Worm (Caenorhabditis elegans) whole organism, L4 larva: ENCODE data around the gene F16B4.6.

Source experiments
- F26F4.8 ChIP-seq: fragments of 200-800 bp; sonication (Bioruptor generic); conservative IDR thresholded peaks from 2 replicates; pipeline ENCODE4 v1.3.6; 2022; ENCODE audit warnings: missing genetic modification characterization, missing compliant biosample characterization
- aha-1 ChIP-seq: fragments of 150-350 bp; peaks from one replicate; lab custom pipeline; 2014; ENCODE audit warnings: missing biosample characterization, missing genetic modification characterization
- ceh-32 ChIP-seq: sonication (generic microtip); optimal IDR thresholded peaks from 2 replicates; lab custom pipeline; 2016; ENCODE audit warnings: mild to moderate bottlenecking, missing genetic modification characterization, missing compliant biosample characterization; ENCODE audit not compliant: poor library complexity
- lin-13 ChIP-seq: fragments of 150-350 bp; optimal IDR thresholded peaks from 2 replicates; lab custom pipeline; 2014; ENCODE audit warnings: missing biosample characterization, missing genetic modification reagents, missing genetic modification characterization
- lin-15B ChIP-seq: fragments of 150-350 bp; sonication (generic microtip); optimal IDR thresholded peaks from 3 replicates; lab custom pipeline; 2014; ENCODE audit warnings: missing biosample characterization, missing genetic modification characterization
- madf-5 ChIP-seq, 2 experiments: fragments of 200-800 bp; sonication (Bioruptor generic); IDR thresholded peaks; 2 replicates each; pipeline ENCODE4 v1.3.6; 2022; ENCODE audit warnings: missing compliant biosample characterization in 2 of 2, missing genetic modification characterization in 2 of 2
- nhr-11 ChIP-seq: fragments of 150-350 bp; optimal IDR thresholded peaks from 2 replicates; lab custom pipeline; 2014; ENCODE audit warnings: missing biosample characterization, missing genetic modification characterization
- nhr-111 ChIP-seq: fragments of 200-800 bp; sonication (Bioruptor generic); optimal IDR thresholded peaks from 2 replicates; lab custom pipeline; 2018; ENCODE audit warnings: mild to moderate bottlenecking, missing genetic modification characterization, missing compliant biosample characterization
- nhr-76 ChIP-seq: fragments of 150-350 bp; optimal IDR thresholded peaks from 2 replicates; lab custom pipeline; 2014; ENCODE audit warnings: missing biosample characterization, missing genetic modification characterization
- pqm-1 ChIP-seq: sonication (generic microtip); optimal IDR thresholded peaks from 2 replicates; lab custom pipeline; 2017; ENCODE audit warnings: missing biosample characterization, missing genetic modification characterization
- unc-130 ChIP-seq: sonication (generic microtip); optimal IDR thresholded peaks from 2 replicates; lab custom pipeline; 2016; ENCODE audit warnings: missing genetic modification reagents, missing genetic modification characterization, missing compliant biosample characterization
- ztf-11 ChIP-seq: fragments of 150-350 bp; optimal IDR thresholded peaks from 2 replicates; lab custom pipeline; 2014; ENCODE audit warnings: missing biosample characterization, missing genetic modification characterization

- no peak for TF ChIP-seq ceh-32 (tag; lab: Kevin White, UChicago)
- TF ChIP-seq lin-15B (tag; lab: Kevin White, UChicago), result no peak
- TF ChIP-seq nhr-111 (GFP tag; lab: Kevin White, UChicago), result no peak
- TF ChIP-seq nhr-76 (tag; lab: Kevin White, UChicago), result no peak
- no peak for TF ChIP-seq ztf-11
- TF ChIP-seq F26F4.8, result no peak
- TF ChIP-seq lin-13, result no peak
- TF ChIP-seq nhr-11 (tag; lab: Kevin White, UChicago), result no peak
- TF ChIP-seq unc-130 (GFP tag; lab: Kevin White, UChicago), result no peak
- TF ChIP-seq madf-5 (GFP tag; IDR thresholded peaks at IDR 0.05; lab: Robert Waterston, UW), result no peak
- TF ChIP-seq aha-1 (tag; lab: Kevin White, UChicago), result no peak
- TF ChIP-seq pqm-1 (tag; lab: Kevin White, UChicago), result no peak
Observed at ce11 chrV:1629329-1629728, 42.3 kb downstream of the F16B4.6 start, which contains the start of gene nhr-238.
